Worm (Caenorhabditis elegans) whole organism, L3 larva: ENCODE measurements around the gene str-96.

Experiments used
- ceh-16 ChIP-seq: sonication (generic microtip); optimal IDR thresholded peaks from 2 replicates; lab custom pipeline; 2017; ENCODE audit warnings: missing biosample characterization, missing genetic modification characterization
- ceh-28 ChIP-seq: fragments of 150-350 bp; optimal IDR thresholded peaks from 2 replicates; lab custom pipeline; 2014; ENCODE audit warnings: missing biosample characterization, missing genetic modification reagents, missing genetic modification characterization
- ceh-82 ChIP-seq: fragments of 150-350 bp; optimal IDR thresholded peaks from 2 replicates; lab custom pipeline; 2014; ENCODE audit warnings: missing biosample characterization, missing genetic modification characterization
- fkh-10 ChIP-seq: sonication (generic microtip); optimal IDR thresholded peaks from 2 replicates; lab custom pipeline; 2017; ENCODE audit warnings: missing biosample characterization, missing genetic modification reagents, missing genetic modification characterization
- fos-1 ChIP-seq: fragments of 150-350 bp; optimal IDR thresholded peaks from 2 replicates; lab custom pipeline; 2014; ENCODE audit warnings: missing biosample characterization, missing genetic modification characterization
- nhr-11 ChIP-seq: fragments of 150-350 bp; optimal IDR thresholded peaks from 2 replicates; lab custom pipeline; 2014; ENCODE audit warnings: missing biosample characterization, missing genetic modification characterization
- nhr-23 ChIP-seq: fragments of 150-350 bp; optimal IDR thresholded peaks from 2 replicates; lab custom pipeline; 2014; ENCODE audit warnings: missing biosample characterization, missing genetic modification reagents, missing genetic modification characterization
- nhr-77 ChIP-seq: fragments of 150-350 bp; optimal IDR thresholded peaks from 2 replicates; lab custom pipeline; 2014; ENCODE audit warnings: missing biosample characterization, missing genetic modification characterization
- snpc-4 ChIP-seq: fragments of 150-350 bp; optimal IDR thresholded peaks from 2 replicates; lab custom pipeline; 2014; ENCODE audit warnings: missing biosample characterization, missing genetic modification characterization
- tbx-2 ChIP-seq: sonication (generic microtip); optimal IDR thresholded peaks from 2 replicates; lab custom pipeline; 2016; ENCODE audit warnings: mild to moderate bottlenecking, missing genetic modification characterization, missing compliant biosample characterization
- unc-39 ChIP-seq: sonication (generic microtip); optimal IDR thresholded peaks from 4 replicates; lab custom pipeline; 2017; ENCODE audit warnings: missing biosample characterization, missing genetic modification characterization
- unc-62 ChIP-seq: fragments of 150-350 bp; sonication (generic microtip); optimal IDR thresholded peaks from 4 replicates; lab custom pipeline; 2014; ENCODE audit warnings: missing biosample characterization, missing genetic modification reagents, missing genetic modification characterization
- zag-1 ChIP-seq: fragments of 150-350 bp; optimal IDR thresholded peaks from 2 replicates; lab custom pipeline; 2014; ENCODE audit warnings: missing biosample characterization, missing genetic modification characterization

ce11 chrV:15305502-15305901 is 11.7 kb upstream of the str-96 start, which contains the start of gene T26H8.5:
- TF ChIP-seq fos-1 (tag; lab: Kevin White, UChicago) (no peak), ceh-16 (tag; lab: Kevin White, UChicago) (no peak), unc-62 (no peak), unc-39 (tag; lab: Kevin White, UChicago) (no peak), snpc-4 (no peak), nhr-11 (tag; lab: Kevin White, UChicago) (no peak), tbx-2 (no peak), ceh-28 (no peak), nhr-77 (no peak), nhr-23 (no peak), ceh-82 (no peak), zag-1 (tag; lab: Kevin White, UChicago) (no peak), fkh-10 (GFP tag; lab: Kevin White, UChicago) (no peak)
